Fruit fly (Drosophila melanogaster): ENCODE data around the gene CG44385.

dm6 chrX:11148272-11148835 is 16.1 kb upstream of the CG44385 start, which contains the start of gene Ran:
- TF ChIP-seq psq (optimal IDR thresholded peaks at IDR 0.05) (no peak), usp (GFP tag; optimal IDR thresholded peaks at IDR 0.05) (no peak), CG8478 (optimal IDR thresholded peaks at IDR 0.05) (no peak), pan (optimal IDR thresholded peaks at IDR 0.05) (no peak)
